Worm (Caenorhabditis elegans) whole organism, young adult: ENCODE data around the gene ints-9.

Source experiments
- B0035.1 ChIP-seq: sonication (generic microtip); optimal IDR thresholded peaks from 2 replicates; lab custom pipeline; 2016; ENCODE audit warnings: missing genetic modification characterization, mild to moderate bottlenecking, missing compliant biosample characterization, missing genotype, missing genetic modification reagents
- F22D6.2 ChIP-seq: sonication (generic microtip); optimal IDR thresholded peaks from 2 replicates; lab custom pipeline; 2016; ENCODE audit warnings: mild to moderate bottlenecking, missing genetic modification characterization, missing compliant biosample characterization
- F49E8.2 ChIP-seq: sonication (generic microtip); optimal IDR thresholded peaks from 3 replicates; lab custom pipeline; 2017; ENCODE audit warnings: missing genetic modification characterization, mild to moderate bottlenecking, missing compliant biosample characterization, antibody characterized with exemption, moderate library complexity; ENCODE audit not compliant: insufficient read depth
- F57C9.4 ChIP-seq: sonication (generic microtip); optimal IDR thresholded peaks from 2 replicates; lab custom pipeline; 2017; ENCODE audit warnings: mild to moderate bottlenecking, missing genetic modification characterization, missing compliant biosample characterization
- T07F8.4 ChIP-seq: sonication (generic microtip); optimal IDR thresholded peaks from 2 replicates; lab custom pipeline; 2016; ENCODE audit warnings: mild to moderate bottlenecking, missing genetic modification characterization, moderate library complexity, missing compliant biosample characterization
- Y53G8AR.9 ChIP-seq: fragments of 200-800 bp; sonication (Bioruptor generic); conservative IDR thresholded peaks from 2 replicates; pipeline ENCODE4 v1.3.6; 2022; ENCODE audit warnings: missing genetic modification reagents, missing genetic modification characterization, missing compliant biosample characterization
- Y67H2A.10 ChIP-seq: fragments of 200-800 bp; sonication (Bioruptor generic); conservative IDR thresholded peaks from 2 replicates; pipeline ENCODE4 v1.3.6; 2022; ENCODE audit warnings: missing genetic modification reagents, missing genetic modification characterization, missing compliant biosample characterization
- aptf-2 ChIP-seq: fragments of 200-800 bp; sonication (Bioruptor generic); conservative IDR thresholded peaks from 2 replicates; pipeline ENCODE4 v1.3.6; 2022; ENCODE audit warnings: missing genetic modification reagents, missing genetic modification characterization, missing compliant biosample characterization
- aptf-3 ChIP-seq: fragments of 200-800 bp; sonication (Bioruptor generic); IDR thresholded peaks from 2 replicates; pipeline ENCODE4 v1.3.6; 2022; ENCODE audit warnings: missing genetic modification characterization, missing compliant biosample characterization
- attf-5 ChIP-seq: fragments of 200-800 bp; sonication (Bioruptor generic); optimal IDR thresholded peaks from 2 replicates; lab custom pipeline; 2018; ENCODE audit warnings: mild to moderate bottlenecking, missing genetic modification characterization, missing compliant biosample characterization
- attf-6 ChIP-seq: fragments of 200-800 bp; sonication (Bioruptor generic); IDR thresholded peaks from 2 replicates; pipeline ENCODE4 v1.3.6; 2022; ENCODE audit warnings: missing genetic modification reagents, missing genetic modification characterization, missing compliant biosample characterization
- bed-1 ChIP-seq: fragments of 200-800 bp; sonication (Bioruptor generic); IDR thresholded peaks from 2 replicates; pipeline ENCODE4 v1.3.6; 2022; ENCODE audit warnings: missing genetic modification reagents, missing genetic modification characterization, missing compliant biosample characterization
- bed-2 ChIP-seq: fragments of 200-800 bp; sonication (Bioruptor generic); IDR thresholded peaks from 2 replicates; pipeline ENCODE4 v1.3.6; 2022; ENCODE audit warnings: missing genetic modification reagents, missing genetic modification characterization, missing compliant biosample characterization
- ccch-3 ChIP-seq: fragments of 200-800 bp; sonication (Bioruptor generic); optimal IDR thresholded peaks from 2 replicates; lab custom pipeline; 2018; ENCODE audit warnings: mild to moderate bottlenecking, missing genetic modification characterization, missing compliant biosample characterization
- ceh-91 ChIP-seq: fragments of 200-800 bp; sonication (Bioruptor generic); IDR thresholded peaks from 2 replicates; pipeline ENCODE4 v1.3.6; 2022; ENCODE audit warnings: missing genetic modification reagents, missing genetic modification characterization, missing compliant biosample characterization
- chd-7 ChIP-seq: sonication (generic microtip); optimal IDR thresholded peaks from 2 replicates; lab custom pipeline; 2016; ENCODE audit warnings: mild to moderate bottlenecking, missing genetic modification characterization, moderate library complexity, missing compliant biosample characterization
- dox-1 ChIP-seq: fragments of 200-800 bp; sonication (Bioruptor generic); IDR thresholded peaks from 2 replicates; pipeline ENCODE4 v1.3.6; 2022; ENCODE audit warnings: missing genetic modification reagents, missing genetic modification characterization, missing compliant biosample characterization
- egrh-3 ChIP-seq: fragments of 200-800 bp; sonication (Bioruptor generic); IDR thresholded peaks from 2 replicates; pipeline ENCODE4 v1.3.6; 2022; ENCODE audit warnings: missing genetic modification reagents, missing genetic modification characterization, missing compliant biosample characterization
- ekl-4 ChIP-seq: fragments of 200-800 bp; sonication (Bioruptor generic); IDR thresholded peaks from 2 replicates; pipeline ENCODE4 v1.3.6; 2022; ENCODE audit warnings: missing genetic modification reagents, missing genetic modification characterization, missing compliant biosample characterization
- ets-4 ChIP-seq: fragments of 200-800 bp; sonication (Bioruptor generic); optimal IDR thresholded peaks from 2 replicates; lab custom pipeline; 2018; ENCODE audit warnings: mild to moderate bottlenecking, missing genetic modification characterization, missing compliant biosample characterization
- hrde-1 ChIP-seq: sonication (generic microtip); optimal IDR thresholded peaks from 2 replicates; lab custom pipeline; 2016; ENCODE audit warnings: missing genetic modification characterization, mild to moderate bottlenecking, missing compliant biosample characterization, moderate library complexity, missing genotype, missing genetic modification reagents, borderline replicate concordance
- lin-40 ChIP-seq: sonication (generic microtip); optimal IDR thresholded peaks from 2 replicates; lab custom pipeline; 2016; ENCODE audit warnings: missing genetic modification characterization, mild to moderate bottlenecking, missing compliant biosample characterization, missing genotype, missing genetic modification reagents
- lir-1 ChIP-seq: fragments of 200-800 bp; sonication (Bioruptor generic); conservative IDR thresholded peaks from 2 replicates; pipeline ENCODE4 v1.3.6; 2022; ENCODE audit warnings: missing genetic modification reagents, missing genetic modification characterization, missing compliant biosample characterization
- lsy-27 ChIP-seq: sonication (generic microtip); optimal IDR thresholded peaks from 2 replicates; lab custom pipeline; 2017; ENCODE audit warnings: missing genetic modification characterization, mild to moderate bottlenecking, missing compliant biosample characterization, antibody characterized with exemption, missing genotype, borderline replicate concordance; ENCODE audit not compliant: insufficient read depth
- nfya-2 ChIP-seq: fragments of 200-800 bp; sonication (Bioruptor generic); IDR thresholded peaks from 2 replicates; pipeline ENCODE4 v1.3.6; 2022; ENCODE audit warnings: missing genetic modification reagents, missing genetic modification characterization, missing compliant biosample characterization
- nhr-120 ChIP-seq: fragments of 200-800 bp; sonication (Bioruptor generic); IDR thresholded peaks from 2 replicates; pipeline ENCODE4 v1.3.6; 2022; ENCODE audit warnings: missing genetic modification characterization, missing compliant biosample characterization
- repo-1 ChIP-seq: sonication (generic microtip); optimal IDR thresholded peaks from 2 replicates; lab custom pipeline; 2017; ENCODE audit warnings: mild to moderate bottlenecking, missing genetic modification characterization, missing compliant biosample characterization
- sdz-38 ChIP-seq: sonication (generic microtip); optimal IDR thresholded peaks from 2 replicates; lab custom pipeline; 2016; ENCODE audit warnings: missing genotype, missing genetic modification characterization, missing compliant biosample characterization
- snpc-1.1 ChIP-seq: sonication (generic microtip); optimal IDR thresholded peaks from 2 replicates; lab custom pipeline; 2017; ENCODE audit warnings: missing genetic modification characterization, mild to moderate bottlenecking, missing compliant biosample characterization, antibody characterized with exemption, moderate library complexity, missing genotype, missing genetic modification reagents; ENCODE audit not compliant: insufficient read depth
- snpc-3.4 ChIP-seq: sonication (generic microtip); optimal IDR thresholded peaks from 2 replicates; lab custom pipeline; 2017; ENCODE audit warnings: missing genetic modification characterization, mild to moderate bottlenecking, missing compliant biosample characterization, antibody characterized with exemption, moderate library complexity, missing genotype, missing genetic modification reagents
- somi-1 ChIP-seq: fragments of 200-800 bp; sonication (Bioruptor generic); optimal IDR thresholded peaks from 2 replicates; lab custom pipeline; 2018; ENCODE audit warnings: mild to moderate bottlenecking, missing genetic modification characterization, missing compliant biosample characterization
- tbp1 ChIP-seq: fragments of 200-800 bp; sonication (Bioruptor generic); optimal IDR thresholded peaks from 2 replicates; lab custom pipeline; 2018; ENCODE audit warnings: mild to moderate bottlenecking, missing genetic modification characterization, missing compliant biosample characterization
- tbx-9 ChIP-seq: sonication (generic microtip); optimal IDR thresholded peaks from 2 replicates; lab custom pipeline; 2016; ENCODE audit warnings: borderline replicate concordance, missing genetic modification characterization, inconsistent platforms, missing compliant biosample characterization
- xnd-1 ChIP-seq: sonication (generic microtip); optimal IDR thresholded peaks from 2 replicates; lab custom pipeline; 2016; ENCODE audit warnings: missing genotype, missing genetic modification reagents, missing genetic modification characterization, missing compliant biosample characterization
- zfh-2 ChIP-seq: fragments of 200-800 bp; sonication (Bioruptor generic); conservative IDR thresholded peaks from 2 replicates; pipeline ENCODE4 v1.3.6; 2022; ENCODE audit warnings: missing genetic modification reagents, missing genetic modification characterization, missing compliant biosample characterization
- zim-3 ChIP-seq: sonication (generic microtip); optimal IDR thresholded peaks from 2 replicates; lab custom pipeline; 2017; ENCODE audit warnings: mild to moderate bottlenecking, missing genetic modification characterization, moderate library complexity, missing compliant biosample characterization
- ztf-18 ChIP-seq: sonication (generic microtip); optimal IDR thresholded peaks from 2 replicates; lab custom pipeline; 2016; ENCODE audit warnings: missing genotype, mild to moderate bottlenecking, missing genetic modification characterization, missing compliant biosample characterization
- ztf-28 ChIP-seq: fragments of 200-800 bp; sonication (Bioruptor generic); IDR thresholded peaks from 2 replicates; pipeline ENCODE4 v1.3.6; 2022; ENCODE audit warnings: missing genetic modification reagents, missing genetic modification characterization, missing compliant biosample characterization
- ztf-3 ChIP-seq: fragments of 200-800 bp; sonication (Bioruptor generic); optimal IDR thresholded peaks from 2 replicates; lab custom pipeline; 2018; ENCODE audit warnings: mild to moderate bottlenecking, missing genetic modification characterization, missing compliant biosample characterization

Gene ints-9

DNA sequence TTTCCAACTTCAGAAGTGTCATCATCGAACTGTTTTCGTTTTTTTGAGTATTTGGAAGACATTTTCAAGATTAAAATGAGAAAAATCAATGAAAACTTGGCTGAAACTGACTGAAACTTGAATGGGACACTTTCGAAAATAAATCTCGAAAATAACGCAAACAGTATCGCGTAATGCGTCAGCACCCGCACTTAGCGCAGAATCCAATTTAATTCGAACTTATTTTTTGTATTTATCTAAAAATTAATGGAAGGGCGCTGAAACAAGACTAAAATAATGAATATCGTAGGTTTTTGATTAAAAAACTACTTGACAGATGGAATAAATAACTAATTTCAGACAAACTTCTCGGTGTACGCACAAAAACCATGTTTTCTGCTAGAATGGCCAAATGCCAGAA lies at the start of gene ints-9, which contains the start of gene snu-66 (continued):
- TF ChIP-seq egrh-3 (no peak), B0035.1 (no peak), repo-1 (tag; lab: Kevin White, UChicago) (no peak), ztf-28 (GFP tag; lab: Robert Waterston, UW) (no peak), sdz-38 (tag; lab: Kevin White, UChicago) (no peak), hrde-1 (tag; lab: Kevin White, UChicago) (no peak), tbx-9 (tag; lab: Kevin White, UChicago) (no peak), aptf-2 (GFP tag; lab: Robert Waterston, UW) (no peak), lsy-27 (tag; lab: Kevin White, UChicago) (no peak), ceh-91 (GFP tag; lab: Robert Waterston, UW) (0 out of 2 replicates have a peak, but pooled peaks have one; percentile 11), F22D6.2 (tag; lab: Kevin White, UChicago) (no peak), ets-4 (GFP tag; lab: Kevin White, UChicago) (no peak), snpc-3.4 (tag; lab: Kevin White, UChicago) (no peak), attf-6 (no peak), Y67H2A.10 (GFP tag; lab: Robert Waterston, UW) (no peak), snpc-1.1 (tag; lab: Kevin White, UChicago) (peak; percentile 24), T07F8.4 (tag; lab: Kevin White, UChicago) (no peak), bed-1 (no peak), dox-1 (GFP tag; lab: Robert Waterston, UW) (0 out of 2 replicates have a peak, but pooled peaks have one; percentile 16), zfh-2 (GFP tag; lab: Robert Waterston, UW) (no peak), F57C9.4 (tag; lab: Kevin White, UChicago) (no peak), chd-7 (no peak), bed-2 (GFP tag; lab: Robert Waterston, UW) (no peak), zim-3 (tag; lab: Kevin White, UChicago) (no peak)

DNA sequence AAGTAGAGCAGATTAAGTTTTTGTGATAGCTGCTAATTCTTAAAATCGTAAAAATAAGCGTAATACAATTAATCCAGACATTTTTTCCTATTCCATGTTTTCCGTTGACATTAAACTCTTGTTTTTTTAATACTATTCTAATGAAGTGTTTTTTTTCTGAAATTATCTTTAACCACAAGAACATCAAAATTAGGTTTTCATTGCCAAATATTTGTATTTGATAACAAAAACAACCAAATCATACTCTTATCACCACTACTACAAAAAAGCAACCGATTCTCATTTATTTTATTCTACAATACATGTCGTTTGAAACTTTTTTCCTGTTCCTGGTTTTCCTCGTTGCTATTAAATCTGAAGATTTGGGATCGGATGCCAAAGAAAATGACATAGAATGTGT lies 48.4 kb upstream of the ints-9 start, which contains the start of gene C54F6.17:
TSS of gene C54F6.17 (plus strand) at position 301 of the 400 bp plus-strand sequence.
- TF ChIP-seq attf-5 (GFP tag; lab: Kevin White, UChicago), result no peak
- TF ChIP-seq F49E8.2 (tag; lab: Kevin White, UChicago), result no peak
- no peak for TF ChIP-seq ekl-4 (GFP tag; lab: Robert Waterston, UW)
- no peak for TF ChIP-seq tbp1 (GFP tag; lab: Kevin White, UChicago)
- TF ChIP-seq aptf-3 (GFP tag; lab: Robert Waterston, UW), result no peak
- no peak for TF ChIP-seq lin-40
- TF ChIP-seq Y53G8AR.9 (GFP tag; lab: Robert Waterston, UW), result no peak
- no peak for TF ChIP-seq lir-1 (GFP tag; lab: Robert Waterston, UW)
- TF ChIP-seq ztf-28 (GFP tag; lab: Robert Waterston, UW), result no peak
- TF ChIP-seq nhr-120 (GFP tag; lab: Robert Waterston, UW), result no peak
- no peak for TF ChIP-seq ztf-3 (GFP tag; lab: Kevin White, UChicago)
- TF ChIP-seq ccch-3, result no peak
- TF ChIP-seq somi-1, result no peak
- TF ChIP-seq lsy-27 (tag; lab: Kevin White, UChicago), result no peak
- no peak for TF ChIP-seq ztf-18
- no peak for TF ChIP-seq nfya-2 (GFP tag; lab: Robert Waterston, UW)
- no peak for TF ChIP-seq xnd-1 (tag; lab: Kevin White, UChicago)
